Fruit fly (Drosophila melanogaster) whole organism, embryonic: ENCODE data around the gene osp.

ENCODE experiments used
- Asciz ChIP-seq: fragments of 200-800 bp; sonication (Bioruptor generic); optimal IDR thresholded peaks from 2 replicates; lab custom pipeline; 2017; ENCODE audit warnings: missing biosample characterization, mild to moderate bottlenecking, missing genetic modification characterization, missing genetic modification reagents
- CG10209 ChIP-seq: fragments of 200-800 bp; sonication (Bioruptor generic); optimal IDR thresholded peaks from 3 replicates; lab custom pipeline; 2017; ENCODE audit warnings: missing biosample characterization, mild to moderate bottlenecking, missing genetic modification characterization, missing genetic modification reagents
- CG1024 ChIP-seq: fragments of 200-800 bp; sonication (Bioruptor generic); IDR thresholded peaks from 2 replicates; pipeline ENCODE4 v1.3.6; 2022; ENCODE audit warnings: missing biosample characterization, missing genetic modification characterization
- CG10274 ChIP-seq: fragments of 200-800 bp; sonication (Bioruptor generic); optimal IDR thresholded peaks from 3 replicates; lab custom pipeline; 2017; ENCODE audit warnings: missing biosample characterization, mild to moderate bottlenecking, missing genetic modification characterization
- CG11398 ChIP-seq: fragments of 200-800 bp; sonication (Bioruptor generic); optimal IDR thresholded peaks from 2 replicates; lab custom pipeline; 2016; ENCODE audit warnings: missing biosample characterization, missing genetic modification characterization
- CG12219 ChIP-seq: fragments of 200-800 bp; sonication (Bioruptor generic); optimal IDR thresholded peaks from 3 replicates; lab custom pipeline; 2018; ENCODE audit warnings: missing biosample characterization, mild to moderate bottlenecking, missing genetic modification characterization
- CG14014 ChIP-seq: fragments of 200-800 bp; sonication (Bioruptor generic); IDR thresholded peaks from 2 replicates; pipeline ENCODE4 v1.3.6; 2022; ENCODE audit warnings: missing biosample characterization, missing genetic modification characterization
- CG14860 ChIP-seq: fragments of 200-800 bp; sonication (Bioruptor generic); IDR thresholded peaks from 3 replicates; pipeline ENCODE4 v1.3.6; 2022; ENCODE audit warnings: missing biosample characterization, missing genetic modification characterization; ENCODE audit not compliant: partially characterized antibody
- CG17361 ChIP-seq: fragments of 200-800 bp; sonication (Bioruptor generic); IDR thresholded peaks from 3 replicates; pipeline ENCODE4 v1.3.6; 2022; ENCODE audit warnings: missing biosample characterization, missing genetic modification characterization
- CG18011 ChIP-seq: fragments of 200-800 bp; sonication (Bioruptor generic); optimal IDR thresholded peaks from 2 replicates; lab custom pipeline; 2017; ENCODE audit warnings: missing biosample characterization, missing genetic modification characterization, mild to moderate bottlenecking, moderate library complexity, missing genotype
- CG3163 ChIP-seq: fragments of 200-800 bp; sonication (Bioruptor generic); optimal IDR thresholded peaks from 3 replicates; lab custom pipeline; 2016; ENCODE audit warnings: missing biosample characterization, missing genetic modification characterization
- CG34224 ChIP-seq: fragments of 200-800 bp; sonication (Bioruptor generic); IDR thresholded peaks from 3 replicates; pipeline ENCODE4 v1.3.6; 2022; ENCODE audit warnings: missing biosample characterization, missing genetic modification characterization; ENCODE audit not compliant: partially characterized antibody
- CG34376 ChIP-seq: fragments of 200-800 bp; sonication (Bioruptor generic); optimal IDR thresholded peaks from 2 replicates; lab custom pipeline; 2018; ENCODE audit warnings: missing biosample characterization, mild to moderate bottlenecking, missing genetic modification characterization
- CG3995 ChIP-seq: fragments of 200-800 bp; sonication (Bioruptor generic); optimal IDR thresholded peaks from 3 replicates; lab custom pipeline; 2016; ENCODE audit warnings: missing biosample characterization, missing genetic modification characterization
- CHES-1-like ChIP-seq: fragments of 200-800 bp; sonication (Bioruptor generic); optimal IDR thresholded peaks from 2 replicates; lab custom pipeline; 2016; ENCODE audit warnings: missing biosample characterization, missing genetic modification characterization
- D19B ChIP-seq: fragments of 200-800 bp; sonication (Bioruptor generic); optimal IDR thresholded peaks from 2 replicates; lab custom pipeline; 2017; ENCODE audit warnings: missing biosample characterization, mild to moderate bottlenecking, missing genetic modification characterization
- ERR ChIP-seq: fragments of 200-800 bp; sonication (Bioruptor generic); optimal IDR thresholded peaks from 2 replicates; lab custom pipeline; 2016; ENCODE audit warnings: missing biosample characterization, missing genetic modification characterization
- Eip74EF ChIP-seq, 2 experiments: fragments of 200-800 bp in 1 of 2; fragments of >200 bp in 1 of 2; sonication (Bioruptor generic) in 1 of 2; optimal IDR thresholded peaks; 2 replicates each; lab custom pipeline; 2017 to 2019; ENCODE audit warnings: missing biosample characterization in 2 of 2, missing genetic modification characterization in 2 of 2, mild to moderate bottlenecking in 1 of 2, moderate library complexity in 1 of 2
- Fer1 ChIP-seq: fragments of 200-800 bp; sonication (Bioruptor generic); optimal IDR thresholded peaks from 2 replicates; lab custom pipeline; 2017; ENCODE audit warnings: missing biosample characterization, mild to moderate bottlenecking, missing genetic modification characterization
- Gug ChIP-seq: fragments of 200-800 bp; sonication (Bioruptor generic); IDR thresholded peaks from 4 replicates; pipeline ENCODE4 v1.3.6; 2022; ENCODE audit warnings: missing biosample characterization, missing genetic modification characterization
- HLH3B ChIP-seq: fragments of 200-800 bp; sonication (Bioruptor generic); IDR thresholded peaks from 2 replicates; pipeline ENCODE4 v1.3.6; 2022; ENCODE audit warnings: missing biosample characterization, missing genetic modification characterization
- Hr51 ChIP-seq, 2 experiments: fragments of 200-800 bp; sonication (Bioruptor generic); optimal IDR thresholded peaks; 2 replicates in 1 of 2; 3 replicates in 1 of 2; lab custom pipeline; 2016 to 2018; ENCODE audit warnings: missing biosample characterization in 2 of 2, missing genetic modification characterization in 2 of 2, mild to moderate bottlenecking in 1 of 2, moderate library complexity in 1 of 2
- Hr78 ChIP-seq, 2 experiments: fragments of 200-800 bp in 1 of 2; fragments of >200 bp in 1 of 2; sonication (Bioruptor generic) in 1 of 2; optimal IDR thresholded peaks; 2 replicates each; lab custom pipeline; 2017 to 2019; ENCODE audit warnings: missing biosample characterization in 2 of 2, missing genetic modification characterization in 2 of 2, mild to moderate bottlenecking in 1 of 2, moderate library complexity in 1 of 2
- Lhr ChIP-seq: fragments of 200-800 bp; sonication (Bioruptor generic); optimal IDR thresholded peaks from 3 replicates; lab custom pipeline; 2017; ENCODE audit warnings: mild to moderate bottlenecking, missing biosample characterization, missing genetic modification reagents, missing genetic modification characterization
- Mrtf ChIP-seq: fragments of 200-800 bp; sonication (Bioruptor generic); IDR thresholded peaks from 3 replicates; pipeline ENCODE4 v1.3.6; 2022; ENCODE audit warnings: missing biosample characterization, missing genetic modification characterization
- Opbp ChIP-seq: fragments of 200-800 bp; sonication (Bioruptor generic); IDR thresholded peaks from 3 replicates; pipeline ENCODE4 v1.3.6; 2022; ENCODE audit warnings: missing biosample characterization, missing genetic modification characterization; ENCODE audit not compliant: partially characterized antibody
- Rx ChIP-seq: fragments of 200-800 bp; sonication (Bioruptor generic); IDR thresholded peaks from 2 replicates; pipeline ENCODE4 v1.3.6; 2022; ENCODE audit warnings: missing biosample characterization, missing genetic modification characterization
- Sry-β ChIP-seq: fragments of 200-800 bp; sonication (Bioruptor generic); optimal IDR thresholded peaks from 2 replicates; lab custom pipeline; 2018; ENCODE audit warnings: missing biosample characterization, mild to moderate bottlenecking, missing genetic modification characterization, moderate library complexity
- Trl ChIP-seq, 3 experiments: fragments of >200 bp in 2 of 3; fragments of 200-800 bp in 1 of 3; sonication (Bioruptor generic) in 1 of 3; optimal IDR thresholded peaks; 2 replicates in 1 of 3; 3 replicates in 2 of 3; lab custom pipeline; 2016 to 2017; ENCODE audit warnings: missing biosample characterization in 1 of 3, missing genetic modification characterization in 1 of 3
- Usf ChIP-seq: fragments of 200-800 bp; sonication (Bioruptor generic); optimal IDR thresholded peaks from 2 replicates; lab custom pipeline; 2017; ENCODE audit warnings: missing genotype, missing biosample characterization, missing genetic modification characterization
- Vsx1 ChIP-seq: fragments of 200-800 bp; sonication (Bioruptor generic); optimal IDR thresholded peaks from 2 replicates; lab custom pipeline; 2017; ENCODE audit warnings: missing biosample characterization, mild to moderate bottlenecking, missing genetic modification characterization, missing genetic modification reagents
- ara ChIP-seq: fragments of 200-800 bp; sonication (Bioruptor generic); IDR thresholded peaks from 2 replicates; pipeline ENCODE4 v1.3.6; 2022; ENCODE audit warnings: missing biosample characterization, missing genetic modification characterization
- bowl ChIP-seq: fragments of 200-800 bp; sonication (Bioruptor generic); IDR thresholded peaks from 2 replicates; pipeline ENCODE4 v1.3.6; 2022; ENCODE audit warnings: missing biosample characterization, missing genetic modification characterization
- corto ChIP-seq: fragments of 200-800 bp; sonication (Bioruptor generic); optimal IDR thresholded peaks from 2 replicates; lab custom pipeline; 2016; ENCODE audit warnings: missing biosample characterization, mild to moderate bottlenecking, missing genetic modification characterization, moderate library complexity
- dimm ChIP-seq: fragments of 200-800 bp; sonication (Bioruptor generic); IDR thresholded peaks from 2 replicates; pipeline ENCODE4 v1.3.6; 2022; ENCODE audit warnings: missing biosample characterization, missing genetic modification characterization
- dysf ChIP-seq: fragments of 200-800 bp; sonication (Bioruptor generic); IDR thresholded peaks from 3 replicates; pipeline ENCODE4 v1.3.6; 2022; ENCODE audit warnings: missing biosample characterization, missing genetic modification characterization
- exex ChIP-seq: fragments of 200-800 bp; sonication (Bioruptor generic); optimal IDR thresholded peaks from 4 replicates; lab custom pipeline; 2018; ENCODE audit warnings: missing biosample characterization, mild to moderate bottlenecking, missing genetic modification characterization, moderate library complexity
- fu2 ChIP-seq: fragments of 200-800 bp; sonication (Bioruptor generic); optimal IDR thresholded peaks from 2 replicates; lab custom pipeline; 2016; ENCODE audit warnings: missing biosample characterization, missing genetic modification characterization
- ken ChIP-seq: fragments of 200-800 bp; sonication (Bioruptor generic); IDR thresholded peaks from 3 replicates; pipeline ENCODE4 v1.3.6; 2022; ENCODE audit warnings: missing biosample characterization, missing genetic modification characterization
- lilli ChIP-seq: fragments of 200-800 bp; sonication (Bioruptor generic); optimal IDR thresholded peaks from 3 replicates; lab custom pipeline; 2016; ENCODE audit warnings: missing biosample characterization, missing genetic modification characterization
- mam ChIP-seq: fragments of 200-800 bp; sonication (Bioruptor generic); optimal IDR thresholded peaks from 3 replicates; lab custom pipeline; 2016; ENCODE audit warnings: missing biosample characterization, missing genetic modification characterization
- ranshi ChIP-seq: fragments of 200-800 bp; sonication (Bioruptor generic); IDR thresholded peaks from 2 replicates; pipeline ENCODE4 v1.3.6; 2022; ENCODE audit warnings: missing biosample characterization, missing genetic modification characterization
- run ChIP-seq: fragments of 200-800 bp; sonication (Bioruptor generic); optimal IDR thresholded peaks from 3 replicates; lab custom pipeline; 2018; ENCODE audit warnings: missing biosample characterization, mild to moderate bottlenecking, missing genetic modification characterization
- seq ChIP-seq: fragments of 200-800 bp; sonication (Bioruptor generic); IDR thresholded peaks from 2 replicates; pipeline ENCODE4 v1.3.6; 2022; ENCODE audit warnings: missing biosample characterization, missing genetic modification characterization
- tin ChIP-seq: fragments of 200-800 bp; sonication (Bioruptor generic); optimal IDR thresholded peaks from 3 replicates; lab custom pipeline; 2016; ENCODE audit warnings: missing biosample characterization, missing genetic modification characterization
- zfh2 ChIP-seq: fragments of 200-800 bp; sonication (Bioruptor generic); optimal IDR thresholded peaks from 2 replicates; lab custom pipeline; 2016; ENCODE audit warnings: missing biosample characterization, missing genetic modification characterization

osp gene

dm6 chr2L:14612998-14613955 is 75.9 kb downstream of the osp start (continued):
- 0 out of 3 replicates have a peak, but pooled peaks have one; percentile 19 for TF ChIP-seq Mrtf
- no peak for TF ChIP-seq ERR (GFP tag; lab: Kevin White, UChicago)
- no peak for TF ChIP-seq zfh2
- peak; percentile 45 for TF ChIP-seq corto
- TF ChIP-seq CG18011 (GFP tag; lab: Kevin White, UChicago), result peak; percentile 41
- 0 out of 4 replicates have a peak, but pooled peaks have one; percentile 3 for TF ChIP-seq Gug
- TF ChIP-seq CG14860, result no peak
- TF ChIP-seq Usf (GFP tag; lab: Kevin White, UChicago), result peak; percentile 68
- TF ChIP-seq Rx (GFP tag; lab: Robert Waterston, UW), result 0 out of 2 replicates have a peak, but pooled peaks have one; percentile 7
- TF ChIP-seq Lhr (GFP tag; lab: Kevin White, UChicago), result peak; percentile 55
- TF ChIP-seq CG10209 (GFP tag; lab: Kevin White, UChicago), result peak; percentile 84
- TF ChIP-seq bowl (GFP tag; lab: Robert Waterston, UW), result no peak
- TF ChIP-seq Opbp (GFP tag; lab: Robert Waterston, UW), result no peak
- no peak for TF ChIP-seq CG34224 (GFP tag; lab: Robert Waterston, UW)
- peak; percentile 74 for TF ChIP-seq exex (tag; lab: Kevin White, UChicago)
- TF ChIP-seq CG3163 (GFP tag; lab: Kevin White, UChicago), result peak; percentile 38
- TF ChIP-seq CG17361 (GFP tag; lab: Robert Waterston, UW), result peak; percentile 94
- peak; percentile 49 for TF ChIP-seq run (tag; lab: Kevin White, UChicago)
- no peak for TF ChIP-seq CG11398
- peak; percentile 60 for TF ChIP-seq D19B (GFP tag; lab: Kevin White, UChicago)
- TF ChIP-seq mam (GFP tag; lab: Kevin White, UChicago), result peak; percentile 33
- TF ChIP-seq Asciz (GFP tag; lab: Kevin White, UChicago), result peak; percentile 86
- peak; percentile 67 for TF ChIP-seq CG34376 (GFP tag; lab: Kevin White, UChicago)
- peak in 1 of 2 experiments; percentile 54 for TF ChIP-seq Eip74EF (GFP tag; optimal IDR thresholded peaks at IDR 0.05; lab: Kevin White, UChicago)
- peak; percentile 42 for TF ChIP-seq CG3995
- TF ChIP-seq fu2 (GFP tag; lab: Kevin White, UChicago), result peak; percentile 46
- peak; percentile 55 for TF ChIP-seq CG10274 (GFP tag; lab: Kevin White, UChicago)
- peak; percentile 20 to 92 for TF ChIP-seq Hr51 (GFP tag; optimal IDR thresholded peaks at IDR 0.05; lab: Kevin White, UChicago)
- TF ChIP-seq ranshi (GFP tag; lab: Robert Waterston, UW), result peak; percentile 37; the same call in 1 of the 2 replicates
- peak; percentile 22 for TF ChIP-seq Vsx1 (GFP tag; lab: Kevin White, UChicago)
- no peak for TF ChIP-seq CG1024 (GFP tag; lab: Robert Waterston, UW)
- peak; percentile 25; the same call in 1 of the 3 replicates for TF ChIP-seq ken (GFP tag; lab: Robert Waterston, UW)
- TF ChIP-seq CG14014 (GFP tag; lab: Robert Waterston, UW), result peak; percentile 62
- TF ChIP-seq CHES-1-like (GFP tag; lab: Kevin White, UChicago), result peak; percentile 3
- TF ChIP-seq dimm (GFP tag; lab: Robert Waterston, UW), result 0 out of 2 replicates have a peak, but pooled peaks have one; percentile 13
- TF ChIP-seq Hr78 (GFP tag; optimal IDR thresholded peaks at IDR 0.05; lab: Kevin White, UChicago), result peak in 1 of 2 experiments; percentile 96
- TF ChIP-seq HLH3B (GFP tag; lab: Robert Waterston, UW), result peak; percentile 26; the same call in 1 of the 2 replicates
- peak; percentile 69 for TF ChIP-seq tin
- TF ChIP-seq seq (GFP tag; lab: Robert Waterston, UW), result peak; percentile 72
- peak; percentile 88 for TF ChIP-seq Fer1 (GFP tag; lab: Kevin White, UChicago)
- TF ChIP-seq Trl (optimal IDR thresholded peaks at IDR 0.05; lab: Kevin White, UChicago), result no peak
- peak; percentile 22 for TF ChIP-seq Trl (GFP tag; optimal IDR thresholded peaks at IDR 0.05; lab: Kevin White, UChicago)
- peak; percentile 81 for TF ChIP-seq lilli (GFP tag; lab: Kevin White, UChicago)
- no peak; the same call in 1 of the 2 replicates for TF ChIP-seq ara
- TF ChIP-seq CG12219 (GFP tag; lab: Kevin White, UChicago), result peak; percentile 52
- TF ChIP-seq dysf (GFP tag; lab: Robert Waterston, UW), result peak; percentile 84
- TF ChIP-seq Sry-β (GFP tag; lab: Kevin White, UChicago), result peak; percentile 3
